Worm (Caenorhabditis elegans): ENCODE data around the gene srb-3.

DNA sequence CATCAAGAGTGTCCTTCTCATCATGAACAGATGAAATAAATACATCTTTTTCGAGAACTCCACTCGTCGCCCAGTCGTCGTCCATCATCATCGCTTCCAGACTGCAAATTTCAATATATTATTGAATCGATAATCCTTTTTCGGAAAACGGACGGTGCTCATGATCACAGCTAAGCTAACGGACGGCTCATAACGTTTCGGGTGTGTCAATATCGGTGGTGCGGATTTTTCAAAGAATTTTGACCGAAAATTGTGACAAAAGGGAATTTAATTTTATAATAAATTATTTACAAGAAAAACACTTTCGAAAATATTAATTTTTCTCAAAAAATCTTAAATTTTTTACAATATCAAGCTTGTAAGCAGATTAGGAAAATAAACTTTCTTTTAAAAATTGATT, 20.8 kb upstream of the srb-3 start, which contains the start of gene crh-2:
- no peak for TF ChIP-seq elt-3 (tag; optimal IDR thresholded peaks at IDR 0.05)
- TF ChIP-seq ama-1 (optimal IDR thresholded peaks at IDR 0.05), result no peak
- no peak for TF ChIP-seq nhr-237 (tag; optimal IDR thresholded peaks at IDR 0.05)
- no peak for TF ChIP-seq fos-1 (tag; optimal IDR thresholded peaks at IDR 0.05)
- TF ChIP-seq lin-13 (GFP tag; optimal IDR thresholded peaks at IDR 0.05), result no peak
- TF ChIP-seq unc-62 (GFP tag; optimal IDR thresholded peaks at IDR 0.05), result no peak
- TF ChIP-seq sma-3 (GFP tag; optimal IDR thresholded peaks at IDR 0.05), result no peak
- TF ChIP-seq mdl-1 (tag; optimal IDR thresholded peaks at IDR 0.05), result no peak
- no peak for TF ChIP-seq lin-39 (tag; optimal IDR thresholded peaks at IDR 0.05)
- TF ChIP-seq alr-1 (tag; optimal IDR thresholded peaks at IDR 0.05), result no peak

Measured in whole organism, L2 larva.